Fruit fly (Drosophila melanogaster) S2 (cell line): ENCODE measurements around the gene Tim17b.

Experiments
- CG8478 ChIP-seq: fragments of >200 bp; optimal IDR thresholded peaks from 2 replicates; lab custom pipeline; 2018
- CTCF ChIP-seq, 2 experiments: fragments of >200 bp; optimal IDR thresholded peaks; 2 replicates each; lab custom pipeline; 2018

DNA sequence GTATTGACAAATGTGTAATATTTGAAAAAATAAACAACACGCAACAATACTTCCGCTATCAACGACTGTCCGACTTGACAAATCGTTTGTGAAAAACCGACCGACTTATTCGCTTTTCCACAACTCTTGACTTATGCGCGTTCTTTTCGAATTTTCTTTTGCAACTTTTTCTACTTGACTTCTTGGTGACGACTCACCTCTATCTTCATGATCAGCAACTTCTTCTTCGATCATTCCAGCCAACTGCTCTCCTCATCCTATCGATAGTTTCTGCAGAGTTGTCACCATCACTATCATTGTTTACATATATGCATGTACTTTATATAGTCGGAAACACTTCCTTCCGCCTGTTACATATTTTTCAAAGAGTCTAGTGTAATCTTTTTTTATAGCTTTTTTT is 719 bp upstream of the Tim17b start:
- TF ChIP-seq CTCF (optimal IDR thresholded peaks at IDR 0.05; lab: Kevin White, UChicago) (no peak), CG8478 (no peak)
